Worm (Caenorhabditis elegans) whole organism, L1 larva: ENCODE data around the gene ric-3.
A peak's percentile ranks its signal among the peaks of the same experiment; 100 is the strongest.

Experiments
- Y116A8C.19 ChIP-seq: sonication (generic microtip); optimal IDR thresholded peaks from 2 replicates; lab custom pipeline; 2016; ENCODE audit warnings: missing compliant biosample characterization, missing genetic modification characterization, borderline replicate concordance
- aha-1 ChIP-seq: fragments of 150-350 bp; optimal IDR thresholded peaks from 2 replicates; lab custom pipeline; 2014; ENCODE audit warnings: missing biosample characterization, missing genetic modification characterization
- alr-1 ChIP-seq: fragments of 200-800 bp; sonication (Bioruptor generic); optimal IDR thresholded peaks from 2 replicates; lab custom pipeline; 2018; ENCODE audit warnings: borderline replicate concordance, mild to moderate bottlenecking, missing genetic modification characterization, missing compliant biosample characterization
- aly-2 ChIP-seq: fragments of 150-350 bp; optimal IDR thresholded peaks from 2 replicates; lab custom pipeline; 2014; ENCODE audit warnings: missing biosample characterization, missing genetic modification characterization
- ama-1 ChIP-seq: fragments of 150-350 bp; optimal IDR thresholded peaks from 2 replicates; lab custom pipeline; 2014
- blmp-1 ChIP-seq: fragments of 150-350 bp; optimal IDR thresholded peaks from 2 replicates; lab custom pipeline; 2014; ENCODE audit warnings: missing biosample characterization, missing genetic modification characterization
- ceh-8 ChIP-seq: fragments of 200-800 bp; sonication (Bioruptor generic); optimal IDR thresholded peaks from 2 replicates; lab custom pipeline; 2018; ENCODE audit warnings: mild to moderate bottlenecking, missing genetic modification characterization, moderate library complexity, missing compliant biosample characterization
- ceh-82 ChIP-seq, 3 experiments: fragments of 150-350 bp in 1 of 3; sonication (generic microtip) in 2 of 3; optimal IDR thresholded peaks; 2 replicates each; lab custom pipeline; 2014 to 2017; ENCODE audit warnings: missing biosample characterization in 3 of 3, missing genetic modification characterization in 3 of 3
- ceh-88 ChIP-seq: fragments of 200-800 bp; sonication (Bioruptor generic); IDR thresholded peaks from 2 replicates; pipeline ENCODE4 v1.3.6; 2022; ENCODE audit warnings: missing genetic modification characterization, missing compliant biosample characterization
- ceh-90 ChIP-seq: sonication (generic microtip); optimal IDR thresholded peaks from 2 replicates; lab custom pipeline; 2016; ENCODE audit warnings: missing genetic modification characterization, missing compliant biosample characterization
- ces-1 ChIP-seq: fragments of 150-350 bp; optimal IDR thresholded peaks from 2 replicates; lab custom pipeline; 2014; ENCODE audit warnings: missing biosample characterization, missing genetic modification reagents, missing genetic modification characterization
- efl-1 ChIP-seq, 4 experiments: fragments of 150-350 bp; optimal IDR thresholded peaks in 3 of 4; peaks in 1 of 4; 1 replicate in 1 of 4; 2 replicates in 3 of 4; lab custom pipeline; 2014; ENCODE audit warnings: missing biosample characterization in 2 of 4, missing genetic modification characterization in 2 of 4, missing genetic modification reagents in 2 of 4
- efl-3 ChIP-seq: fragments of 200-800 bp; sonication (Bioruptor generic); optimal IDR thresholded peaks from 2 replicates; lab custom pipeline; 2018; ENCODE audit warnings: mild to moderate bottlenecking, missing genetic modification characterization, missing compliant biosample characterization
- egl-13 ChIP-seq: sonication (generic microtip); optimal IDR thresholded peaks from 2 replicates; lab custom pipeline; 2016; ENCODE audit warnings: missing genotype, missing genetic modification reagents, missing genetic modification characterization, missing compliant biosample characterization
- fkh-10 ChIP-seq: sonication (generic microtip); optimal IDR thresholded peaks from 2 replicates; lab custom pipeline; 2017; ENCODE audit warnings: missing biosample characterization, missing genetic modification reagents, missing genetic modification characterization
- hlh-17 ChIP-seq: fragments of 200-800 bp; sonication (Bioruptor generic); optimal IDR thresholded peaks from 2 replicates; lab custom pipeline; 2018; ENCODE audit warnings: missing genetic modification characterization, mild to moderate bottlenecking, missing compliant biosample characterization, moderate library complexity, borderline replicate concordance
- hlh-4 ChIP-seq: sonication (generic microtip); optimal IDR thresholded peaks from 2 replicates; lab custom pipeline; 2016; ENCODE audit warnings: mild to moderate bottlenecking, missing genetic modification characterization, missing compliant biosample characterization
- isw-1 ChIP-seq: fragments of 200-800 bp; sonication (Bioruptor generic); IDR thresholded peaks from 2 replicates; pipeline ENCODE4 v1.3.6; 2022; ENCODE audit warnings: missing genetic modification characterization, missing compliant biosample characterization
- jun-1 ChIP-seq: fragments of 150-350 bp; optimal IDR thresholded peaks from 2 replicates; lab custom pipeline; 2014; ENCODE audit warnings: missing biosample characterization, missing genetic modification reagents, missing genetic modification characterization
- lin-35 ChIP-seq, 2 experiments: fragments of 150-350 bp; optimal IDR thresholded peaks; 2 replicates each; lab custom pipeline; 2014; ENCODE audit warnings: missing biosample characterization in 2 of 2, missing genetic modification characterization in 2 of 2, missing genetic modification reagents in 2 of 2
- lir-3 ChIP-seq: sonication (generic microtip); optimal IDR thresholded peaks from 2 replicates; lab custom pipeline; 2016; ENCODE audit warnings: mild to moderate bottlenecking, missing genetic modification characterization, moderate library complexity, missing compliant biosample characterization; ENCODE audit not compliant: poor library complexity
- lsy-2 ChIP-seq, 2 experiments: fragments of 150-350 bp; optimal IDR thresholded peaks; 2 replicates each; lab custom pipeline; 2014; ENCODE audit warnings: missing biosample characterization in 2 of 2, missing genetic modification characterization in 2 of 2
- mab-9 ChIP-seq: fragments of 200-800 bp; sonication (Bioruptor generic); IDR thresholded peaks from 2 replicates; pipeline ENCODE4 v1.3.6; 2022; ENCODE audit warnings: missing genetic modification reagents, missing genetic modification characterization, missing compliant biosample characterization
- mdl-1 ChIP-seq, 2 experiments: fragments of 150-350 bp; optimal IDR thresholded peaks; 2 replicates each; lab custom pipeline; 2014 to 2017; ENCODE audit warnings: missing biosample characterization in 2 of 2, missing genetic modification characterization in 2 of 2, inconsistent platforms in 1 of 2
- mef-2 ChIP-seq: fragments of 150-350 bp; optimal IDR thresholded peaks from 2 replicates; lab custom pipeline; 2014; ENCODE audit warnings: missing biosample characterization, missing genetic modification characterization
- nhr-12 ChIP-seq: sonication (generic microtip); optimal IDR thresholded peaks from 2 replicates; lab custom pipeline; 2017; ENCODE audit warnings: missing biosample characterization, missing genetic modification characterization
- nhr-20 ChIP-seq: sonication (generic microtip); optimal IDR thresholded peaks from 2 replicates; lab custom pipeline; 2016; ENCODE audit warnings: mild to moderate bottlenecking, missing genetic modification characterization, missing compliant biosample characterization
- nhr-237 ChIP-seq: fragments of 150-350 bp; optimal IDR thresholded peaks from 2 replicates; lab custom pipeline; 2014; ENCODE audit warnings: missing biosample characterization, missing genetic modification characterization
- nhr-28 ChIP-seq: fragments of 150-350 bp; optimal IDR thresholded peaks from 2 replicates; lab custom pipeline; 2014; ENCODE audit warnings: missing biosample characterization, missing genetic modification characterization
- nhr-47 ChIP-seq: sonication (generic microtip); optimal IDR thresholded peaks from 2 replicates; lab custom pipeline; 2016; ENCODE audit warnings: mild to moderate bottlenecking, missing genetic modification characterization, moderate library complexity, missing compliant biosample characterization
- nhr-71 ChIP-seq: sonication (generic microtip); optimal IDR thresholded peaks from 2 replicates; lab custom pipeline; 2016; ENCODE audit warnings: mild to moderate bottlenecking, missing genetic modification characterization, moderate library complexity, missing compliant biosample characterization
- nhr-76 ChIP-seq: sonication (generic microtip); optimal IDR thresholded peaks from 2 replicates; lab custom pipeline; 2017; ENCODE audit warnings: missing biosample characterization, missing genetic modification characterization
- nhr-77 ChIP-seq: fragments of 150-350 bp; optimal IDR thresholded peaks from 2 replicates; lab custom pipeline; 2014; ENCODE audit warnings: missing biosample characterization, missing genetic modification characterization
- nhr-84 ChIP-seq: sonication (generic microtip); optimal IDR thresholded peaks from 2 replicates; lab custom pipeline; 2017; ENCODE audit warnings: missing biosample characterization, missing genetic modification characterization
- pax-3 ChIP-seq: fragments of 200-800 bp; sonication (Bioruptor generic); optimal IDR thresholded peaks from 2 replicates; lab custom pipeline; 2018; ENCODE audit warnings: mild to moderate bottlenecking, missing genetic modification characterization, moderate library complexity, missing compliant biosample characterization
- pqm-1 ChIP-seq: sonication (generic microtip); optimal IDR thresholded peaks from 3 replicates; lab custom pipeline; 2017; ENCODE audit warnings: missing biosample characterization, missing genetic modification characterization
- rnt-1 ChIP-seq: sonication (generic microtip); optimal IDR thresholded peaks from 2 replicates; lab custom pipeline; 2016; ENCODE audit warnings: mild to moderate bottlenecking, missing genetic modification characterization, moderate library complexity, missing compliant biosample characterization
- skn-1 ChIP-seq: fragments of 150-350 bp; optimal IDR thresholded peaks from 2 replicates; lab custom pipeline; 2014; ENCODE audit warnings: missing biosample characterization, missing genetic modification characterization
- snpc-4 ChIP-seq: fragments of 150-350 bp; optimal IDR thresholded peaks from 2 replicates; lab custom pipeline; 2014; ENCODE audit warnings: missing biosample characterization, missing genetic modification characterization
- sox-4 ChIP-seq: sonication (generic microtip); optimal IDR thresholded peaks from 2 replicates; lab custom pipeline; 2016; ENCODE audit warnings: missing genetic modification characterization, missing compliant biosample characterization
- sptf-1 ChIP-seq: fragments of 150-350 bp; optimal IDR thresholded peaks from 2 replicates; lab custom pipeline; 2014; ENCODE audit warnings: missing biosample characterization, missing genetic modification characterization
- swsn-7 ChIP-seq: sonication (generic microtip); optimal IDR thresholded peaks from 2 replicates; lab custom pipeline; 2016; ENCODE audit warnings: missing genetic modification characterization, missing compliant biosample characterization
- tbx-2 ChIP-seq: sonication (generic microtip); optimal IDR thresholded peaks from 2 replicates; lab custom pipeline; 2016; ENCODE audit warnings: missing genetic modification characterization, missing compliant biosample characterization
- unc-130 ChIP-seq: fragments of 150-350 bp; optimal IDR thresholded peaks from 2 replicates; lab custom pipeline; 2017; ENCODE audit warnings: missing biosample characterization, missing genetic modification characterization, inconsistent platforms
- unc-30 ChIP-seq: sonication (generic microtip); optimal IDR thresholded peaks from 2 replicates; lab custom pipeline; 2017; ENCODE audit warnings: missing biosample characterization, missing genetic modification characterization
- unc-62 ChIP-seq: fragments of 150-350 bp; optimal IDR thresholded peaks from 2 replicates; lab custom pipeline; 2014; ENCODE audit warnings: missing biosample characterization, missing genetic modification reagents, missing genetic modification characterization
- unc-98 ChIP-seq: fragments of 200-800 bp; sonication (Bioruptor generic); IDR thresholded peaks from 2 replicates; pipeline ENCODE4 v1.3.6; 2022; ENCODE audit warnings: missing genetic modification characterization, missing compliant biosample characterization
- vab-15 ChIP-seq: sonication (generic microtip); optimal IDR thresholded peaks from 2 replicates; lab custom pipeline; 2017; ENCODE audit warnings: missing genotype, mild to moderate bottlenecking, missing genetic modification characterization, missing compliant biosample characterization
- zag-1 ChIP-seq: fragments of 150-350 bp; optimal IDR thresholded peaks from 2 replicates; lab custom pipeline; 2014; ENCODE audit warnings: missing biosample characterization, missing genetic modification characterization
- zip-4 ChIP-seq: fragments of 200-800 bp; sonication (Bioruptor generic); optimal IDR thresholded peaks from 2 replicates; lab custom pipeline; 2018; ENCODE audit warnings: mild to moderate bottlenecking, missing genetic modification characterization, moderate library complexity, missing compliant biosample characterization
- ztf-11 ChIP-seq, 2 experiments: sonication (generic microtip); optimal IDR thresholded peaks; 2 replicates each; lab custom pipeline; 2016 to 2017; ENCODE audit warnings: missing genetic modification characterization in 2 of 2, missing biosample characterization in 1 of 2, missing compliant biosample characterization in 1 of 2

The ric-3 gene

ce11 chrIV:7785506-7786065 is 32.5 kb upstream of the ric-3 start, which contains the start of gene tag-322 (continued):
- TF ChIP-seq ces-1 (GFP tag; lab: Kevin White, UChicago) (no peak), nhr-12 (no peak), egl-13 (peak; percentile 42), blmp-1 (tag; lab: Kevin White, UChicago) (peak; percentile 51), nhr-76 (no peak), hlh-17 (GFP tag; lab: Kevin White, UChicago) (no peak), alr-1 (no peak), hlh-4 (tag; lab: Kevin White, UChicago) (no peak), ceh-82 (tag; optimal IDR thresholded peaks at IDR 0.05; lab: Kevin White, UChicago) (peak; percentile 52 to 59 (median 52)), lir-3 (peak; percentile 50), lsy-2 (tag; optimal IDR thresholded peaks at IDR 0.05; lab: Kevin White, UChicago) (peak; percentile 89 to 90), nhr-84 (tag; lab: Kevin White, UChicago) (no peak), zip-4 (no peak), ceh-8 (GFP tag; lab: Kevin White, UChicago) (no peak), ztf-11 (tag; optimal IDR thresholded peaks at IDR 0.05; lab: Kevin White, UChicago) (peak in 1 of 2 experiments; percentile 30), mab-9 (GFP tag; lab: Robert Waterston, UW) (no peak), pax-3 (tag; lab: Kevin White, UChicago) (no peak), lin-35 (GFP tag; optimal IDR thresholded peaks at IDR 0.05; lab: Kevin White, UChicago) (peak; percentile 67 to 77), mef-2 (no peak), nhr-47 (tag; lab: Kevin White, UChicago) (peak; percentile 80), sox-4 (peak; percentile 13), mdl-1 (tag; optimal IDR thresholded peaks at IDR 0.05; lab: Kevin White, UChicago) (peak in 1 of 2 experiments; percentile 32), zag-1 (no peak), vab-15 (tag; lab: Kevin White, UChicago) (no peak), nhr-28 (tag; lab: Kevin White, UChicago) (no peak), aly-2 (tag; lab: Kevin White, UChicago) (no peak), fkh-10 (GFP tag; lab: Kevin White, UChicago) (no peak), unc-98 (no peak), isw-1 (GFP tag; lab: Robert Waterston, UW) (peak; percentile 15; the same call in 1 of the 2 replicates), skn-1 (peak; percentile 68), sptf-1 (tag; lab: Kevin White, UChicago) (no peak), ama-1 (lab: Kevin White, UChicago) (peak; percentile 64)

ce11 chrIV:7789521-7789949 is 28.5 kb upstream of the ric-3 start, which contains the start of gene imp-3:
Gene imp-3, minus strand, starts transcription at chrIV:7789613.
- no peak for TF ChIP-seq hlh-4 (tag; lab: Kevin White, UChicago)
- TF ChIP-seq jun-1 (tag; lab: Kevin White, UChicago), result no peak
- TF ChIP-seq unc-130 (tag; lab: Kevin White, UChicago), result peak; percentile 32
- TF ChIP-seq snpc-4, result no peak
- TF ChIP-seq ceh-82 (tag; optimal IDR thresholded peaks at IDR 0.05; lab: Kevin White, UChicago), result no peak
- TF ChIP-seq nhr-77 (tag; lab: Kevin White, UChicago), result no peak
- no peak for TF ChIP-seq pax-3 (tag; lab: Kevin White, UChicago)
- TF ChIP-seq rnt-1 (tag; lab: Kevin White, UChicago), result peak; percentile 31
- TF ChIP-seq efl-1 (optimal IDR thresholded peaks at IDR 0.05; lab: Kevin White, UChicago), result peak; percentile 26 to 42
- TF ChIP-seq efl-1 (GFP tag; optimal IDR thresholded peaks at IDR 0.05 in 1 of 2; lab: Kevin White, UChicago), result peak; percentile 21 to 95
- TF ChIP-seq hlh-17 (GFP tag; lab: Kevin White, UChicago), result no peak
- no peak for TF ChIP-seq nhr-237 (tag; lab: Kevin White, UChicago)
- TF ChIP-seq unc-62 (GFP tag; lab: Kevin White, UChicago), result no peak
- no peak for TF ChIP-seq nhr-76
- TF ChIP-seq ceh-90 (tag; lab: Kevin White, UChicago), result no peak
- TF ChIP-seq nhr-84 (tag; lab: Kevin White, UChicago), result no peak
- TF ChIP-seq swsn-7 (tag; lab: Kevin White, UChicago), result no peak
- TF ChIP-seq pqm-1 (tag; lab: Kevin White, UChicago), result no peak
- TF ChIP-seq unc-30 (tag; lab: Kevin White, UChicago), result no peak
- TF ChIP-seq Y116A8C.19 (tag; lab: Kevin White, UChicago), result no peak
- TF ChIP-seq nhr-71 (tag; lab: Kevin White, UChicago), result peak; percentile 65
- TF ChIP-seq ama-1 (lab: Kevin White, UChicago), result peak; percentile 93
- peak; percentile 37 for TF ChIP-seq tbx-2 (tag; lab: Kevin White, UChicago)
- peak; percentile 46 for TF ChIP-seq nhr-20 (tag; lab: Kevin White, UChicago)
- TF ChIP-seq skn-1, result no peak
- no peak for TF ChIP-seq efl-3 (GFP tag; lab: Kevin White, UChicago)
- no peak for TF ChIP-seq aha-1 (tag; lab: Kevin White, UChicago)
- TF ChIP-seq unc-98, result no peak
- TF ChIP-seq ceh-88 (GFP tag; lab: Robert Waterston, UW), result 0 out of 2 replicates have a peak, but pooled peaks have one; percentile 11
- no peak for TF ChIP-seq lir-3
